Worm (Caenorhabditis elegans) whole organism, young adult: ENCODE measurements around the gene tsp-8.

Experiments
- B0035.1 ChIP-seq: sonication (generic microtip); optimal IDR thresholded peaks from 2 replicates; lab custom pipeline; 2016; ENCODE audit warnings: missing genetic modification characterization, mild to moderate bottlenecking, missing compliant biosample characterization, missing genotype, missing genetic modification reagents
- Y53G8AR.9 ChIP-seq: fragments of 200-800 bp; sonication (Bioruptor generic); conservative IDR thresholded peaks from 2 replicates; pipeline ENCODE4 v1.3.6; 2022; ENCODE audit warnings: missing genetic modification reagents, missing genetic modification characterization, missing compliant biosample characterization
- dox-1 ChIP-seq: fragments of 200-800 bp; sonication (Bioruptor generic); IDR thresholded peaks from 2 replicates; pipeline ENCODE4 v1.3.6; 2022; ENCODE audit warnings: missing genetic modification reagents, missing genetic modification characterization, missing compliant biosample characterization
- egl-18 ChIP-seq: fragments of 200-800 bp; sonication (Bioruptor generic); IDR thresholded peaks from 2 replicates; pipeline ENCODE4 v1.3.6; 2022; ENCODE audit warnings: missing genetic modification reagents, missing genetic modification characterization, missing compliant biosample characterization
- hsf-1 ChIP-seq: fragments of 200-800 bp; sonication (Bioruptor generic); IDR thresholded peaks from 2 replicates; pipeline ENCODE4 v1.3.6; 2022; ENCODE audit warnings: missing genetic modification reagents, missing genetic modification characterization, missing compliant biosample characterization
- mxl-1 ChIP-seq: sonication (generic microtip); optimal IDR thresholded peaks from 2 replicates; lab custom pipeline; 2016; ENCODE audit warnings: missing genetic modification characterization, missing compliant biosample characterization
- snpc-1.1 ChIP-seq: sonication (generic microtip); optimal IDR thresholded peaks from 2 replicates; lab custom pipeline; 2017; ENCODE audit warnings: missing genetic modification characterization, mild to moderate bottlenecking, missing compliant biosample characterization, antibody characterized with exemption, moderate library complexity, missing genotype, missing genetic modification reagents; ENCODE audit not compliant: insufficient read depth
- tbx-9 ChIP-seq: sonication (generic microtip); optimal IDR thresholded peaks from 2 replicates; lab custom pipeline; 2016; ENCODE audit warnings: borderline replicate concordance, missing genetic modification characterization, inconsistent platforms, missing compliant biosample characterization
- unc-62 ChIP-seq: fragments of 150-350 bp; optimal IDR thresholded peaks from 2 replicates; lab custom pipeline; 2014; ENCODE audit warnings: missing biosample characterization, missing genetic modification reagents, missing genetic modification characterization

ce11 chrX:14701490-14701889 is 27.8 kb downstream of the tsp-8 start, which contains the start of gene F40E10.5:
- no peak for TF ChIP-seq dox-1 (GFP tag; lab: Robert Waterston, UW)
- TF ChIP-seq hsf-1 (GFP tag; lab: Robert Waterston, UW) = no peak
- TF ChIP-seq mxl-1 (tag; lab: Kevin White, UChicago) = no peak
- TF ChIP-seq egl-18 = no peak
- TF ChIP-seq Y53G8AR.9 (GFP tag; lab: Robert Waterston, UW) = no peak
- TF ChIP-seq B0035.1 (tag; lab: Kevin White, UChicago) = no peak
- no peak for TF ChIP-seq tbx-9 (tag; lab: Kevin White, UChicago)
- TF ChIP-seq unc-62 (GFP tag; lab: Kevin White, UChicago) = no peak
- TF ChIP-seq snpc-1.1 (tag; lab: Kevin White, UChicago) = no peak
